Fruit fly (Drosophila melanogaster): Measurements from ENCODE around the gene PolG1.
A peak's percentile ranks its signal among the peaks of the same experiment; 100 is the strongest.

PolG1 gene

dm6 chr2L:13827557-13827956 lies at the start of gene PolG1:
PolG1 (minus strand) TSS chr2L:13827772.
- no peak for TF ChIP-seq CG17801 (GFP tag; optimal IDR thresholded peaks at IDR 0.05; ENCODE audit: partially characterized antibody)

DNA sequence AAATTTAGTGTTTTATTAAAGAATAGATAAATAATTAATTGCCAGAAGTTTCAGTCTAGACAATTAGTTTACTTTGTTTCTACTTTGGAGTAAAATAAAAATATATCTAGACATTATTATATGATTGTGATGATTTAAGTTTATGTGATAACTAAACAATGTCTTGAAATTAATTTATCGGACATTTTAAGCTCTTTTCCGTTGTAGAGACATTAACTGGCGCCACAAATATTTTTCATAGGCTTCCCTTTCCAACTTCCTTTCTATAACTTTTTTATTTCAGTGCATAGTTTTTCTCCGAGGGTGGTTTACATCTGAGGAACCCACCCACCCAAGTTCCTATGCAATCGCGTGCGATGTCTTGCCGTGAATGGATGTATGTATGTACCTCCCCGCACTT lies 49.1 kb upstream of the PolG1 start:
- no peak for TF ChIP-seq CG17801 (GFP tag; optimal IDR thresholded peaks at IDR 0.05; ENCODE audit: partially characterized antibody)

- TF ChIP-seq CG17801 (GFP tag; optimal IDR thresholded peaks at IDR 0.05; ENCODE audit: partially characterized antibody): no peak
These were observed 45.6 kb upstream of the PolG1 start for dm6 chr2L:13873147-13873546.

DNA sequence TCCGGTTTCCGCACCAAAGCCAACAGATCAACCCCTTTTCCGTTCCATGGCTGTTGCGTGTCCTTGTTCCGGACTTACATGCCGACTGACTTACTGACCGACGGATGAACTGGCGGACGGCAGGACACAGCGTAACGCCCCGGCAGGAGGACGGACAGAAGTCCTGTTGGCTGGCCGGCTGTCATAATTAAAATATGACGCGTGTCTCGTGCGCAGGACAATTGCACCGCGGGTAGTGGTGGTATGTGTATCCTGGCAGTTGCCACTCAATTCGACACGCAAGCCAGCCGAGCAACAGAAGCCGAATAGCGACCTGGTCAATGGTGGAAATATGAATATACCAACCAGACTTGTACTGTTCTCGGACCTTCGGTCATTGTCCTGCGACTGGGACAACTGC lies 41.8 kb upstream of the PolG1 start:
- TF ChIP-seq CG17801 (GFP tag; optimal IDR thresholded peaks at IDR 0.05; ENCODE audit: partially characterized antibody): no peak

dm6 chr2L:13867653-13868052 lies 40.1 kb upstream of the PolG1 start:
- TF ChIP-seq CG17801 (GFP tag; optimal IDR thresholded peaks at IDR 0.05; ENCODE audit: partially characterized antibody): no peak

- TF ChIP-seq CG17801 (GFP tag; optimal IDR thresholded peaks at IDR 0.05; ENCODE audit: partially characterized antibody): no peak
These were observed 23.5 kb upstream of the PolG1 start for dm6 chr2L:13851098-13851497.

DNA sequence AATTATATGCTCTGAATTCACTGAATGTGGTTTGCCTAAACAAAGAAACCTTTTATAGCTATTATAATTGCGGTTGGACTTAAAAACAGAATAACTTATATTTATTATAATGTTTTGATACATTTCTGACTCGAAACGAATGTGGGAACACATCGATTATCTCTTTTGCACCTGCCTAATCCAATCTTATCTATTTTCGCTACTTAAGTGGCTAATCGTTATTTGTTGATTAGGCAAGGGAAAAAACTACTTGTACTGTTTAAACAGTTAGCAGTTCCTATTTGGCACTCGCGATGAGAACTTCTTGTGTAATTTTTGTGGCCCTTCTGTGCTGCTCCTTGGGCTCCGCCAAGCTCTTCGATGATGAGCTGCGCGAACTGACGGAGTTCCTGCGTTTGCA lies 21.6 kb upstream of the PolG1 start, which contains the start of gene CG7968:
TSS of gene CG7968 (plus strand) at position 276 of the 400 bp plus-strand sequence.
- TF ChIP-seq CG17801 (GFP tag; optimal IDR thresholded peaks at IDR 0.05; ENCODE audit: partially characterized antibody): no peak

DNA sequence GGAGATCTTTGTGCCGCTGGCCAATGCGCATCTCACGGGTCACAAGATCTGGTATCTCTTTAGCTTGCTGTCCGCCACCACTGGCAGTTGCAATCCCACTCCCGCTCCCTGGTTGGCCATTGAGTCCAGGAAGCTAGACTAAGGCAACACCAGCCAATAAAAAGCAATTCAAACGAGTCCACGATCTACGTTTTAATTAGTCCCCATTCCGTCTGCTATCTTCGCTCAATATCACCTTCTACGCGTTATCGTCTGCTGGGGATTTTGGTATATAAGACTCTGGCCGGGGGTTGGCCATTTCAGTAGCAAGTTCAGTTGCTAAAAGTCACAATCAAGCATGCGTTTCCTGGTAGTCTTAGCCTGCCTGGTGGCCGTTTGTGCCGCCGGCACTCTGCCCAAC lies 20.1 kb upstream of the PolG1 start, which contains the start of gene CG7953:
TSS of gene CG7953 (plus strand) at position 301 of the 400 bp plus-strand sequence.
- no peak for TF ChIP-seq CG17801 (GFP tag; optimal IDR thresholded peaks at IDR 0.05; ENCODE audit: partially characterized antibody)

DNA sequence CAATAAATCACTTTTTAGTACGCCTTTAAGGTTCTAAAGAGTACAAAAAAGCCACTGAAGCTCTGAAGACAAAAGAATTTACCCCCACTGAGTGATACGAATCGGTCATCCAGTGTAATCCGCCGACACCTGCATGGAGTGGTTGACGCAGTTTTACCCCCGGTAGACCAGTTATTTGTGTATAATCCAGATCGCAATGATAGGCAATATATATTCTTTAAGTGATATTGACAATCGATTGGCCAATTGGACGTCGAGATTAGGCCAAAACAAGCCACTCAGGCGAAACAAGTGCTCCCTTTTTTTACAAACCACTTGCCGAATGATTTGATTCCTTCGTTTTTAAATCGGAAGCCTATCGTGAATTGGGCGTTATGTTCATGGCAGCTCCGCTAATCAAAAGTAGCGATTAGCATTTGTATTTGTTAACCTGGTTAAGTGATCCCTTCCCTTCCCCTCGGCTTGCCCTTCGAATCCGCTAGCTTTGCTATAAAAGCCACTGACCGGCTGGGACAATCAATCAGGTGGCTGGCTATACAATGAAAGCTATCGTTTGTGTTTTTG lies 18.7 kb upstream of the PolG1 start, which contains the start of gene CG7916:
TSS of gene CG7916 (plus strand) at position 514 of the 564 bp plus-strand sequence.
- TF ChIP-seq CG17801 (GFP tag; optimal IDR thresholded peaks at IDR 0.05; ENCODE audit: partially characterized antibody): no peak

- TF ChIP-seq CG17801 (GFP tag; optimal IDR thresholded peaks at IDR 0.05; ENCODE audit: partially characterized antibody): no peak
These were observed 17.6 kb upstream of the PolG1 start, which contains the start of gene CG8997 for dm6 chr2L:13845178-13845577. CG8997 (minus strand) TSS chr2L:13845325.

DNA sequence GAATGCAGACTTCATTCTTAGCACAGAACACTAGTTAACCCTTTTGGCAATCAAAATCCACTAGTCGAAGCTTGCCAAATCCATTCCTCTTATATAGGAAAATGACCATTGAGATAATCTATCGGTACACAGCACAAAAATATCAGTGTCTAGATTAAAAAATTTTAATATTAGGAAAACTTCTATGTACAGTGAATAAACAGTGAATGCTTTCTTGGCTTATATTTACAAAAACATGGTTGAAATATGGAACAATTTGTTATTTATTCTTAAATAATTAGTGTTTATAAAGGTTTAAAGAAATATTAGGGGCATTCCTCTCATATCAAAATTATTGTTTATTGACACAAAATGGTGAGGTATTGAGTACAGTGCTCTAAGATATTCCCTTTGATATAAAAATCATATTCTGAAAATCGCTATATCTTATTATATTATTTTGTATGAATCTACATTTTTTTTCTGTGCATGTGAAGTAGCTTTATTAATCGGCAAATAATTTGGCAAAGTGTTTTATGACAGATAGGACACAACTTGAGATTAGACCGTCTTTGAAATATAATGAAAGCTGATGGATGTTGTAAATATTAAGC lies 16.2 kb upstream of the PolG1 start, which contains the start of gene CG33306:
TSS of gene CG33306 (minus strand) at position 51 of the 593 bp plus-strand sequence.
- no peak for TF ChIP-seq CG17801 (GFP tag; optimal IDR thresholded peaks at IDR 0.05; ENCODE audit: partially characterized antibody)

dm6 chr2L:13842572-13842971 lies 15.0 kb upstream of the PolG1 start:
- TF ChIP-seq CG17801 (GFP tag; optimal IDR thresholded peaks at IDR 0.05; ENCODE audit: partially characterized antibody): no peak

dm6 chr2L:13842078-13842477 lies 14.5 kb upstream of the PolG1 start:
- no peak for TF ChIP-seq CG17801 (GFP tag; optimal IDR thresholded peaks at IDR 0.05; ENCODE audit: partially characterized antibody)

DNA sequence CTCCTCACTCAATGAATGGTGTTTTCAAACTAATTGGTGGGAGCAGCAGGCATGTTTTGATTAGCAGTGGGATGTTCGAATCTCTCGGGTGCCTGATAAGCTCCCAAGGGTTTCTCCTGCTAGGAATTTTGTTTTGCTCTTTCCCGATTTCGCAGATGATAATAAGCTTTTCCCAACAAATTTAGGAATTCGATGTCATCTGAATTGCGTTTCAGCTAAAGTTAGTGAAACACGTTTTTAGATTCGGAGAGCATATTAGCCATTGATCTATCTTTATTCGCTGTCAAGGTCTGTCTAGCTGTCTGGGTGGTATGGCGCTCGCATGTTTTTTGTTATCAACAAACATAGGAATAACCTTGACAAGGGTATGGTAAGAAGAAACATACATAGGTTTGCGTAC lies 13.9 kb upstream of the PolG1 start, which contains the start of gene CG33307:
TSS of gene CG33307 (minus strand) at position 13 of the 400 bp plus-strand sequence.
- TF ChIP-seq CG17801 (GFP tag; optimal IDR thresholded peaks at IDR 0.05; ENCODE audit: partially characterized antibody): no peak

DNA sequence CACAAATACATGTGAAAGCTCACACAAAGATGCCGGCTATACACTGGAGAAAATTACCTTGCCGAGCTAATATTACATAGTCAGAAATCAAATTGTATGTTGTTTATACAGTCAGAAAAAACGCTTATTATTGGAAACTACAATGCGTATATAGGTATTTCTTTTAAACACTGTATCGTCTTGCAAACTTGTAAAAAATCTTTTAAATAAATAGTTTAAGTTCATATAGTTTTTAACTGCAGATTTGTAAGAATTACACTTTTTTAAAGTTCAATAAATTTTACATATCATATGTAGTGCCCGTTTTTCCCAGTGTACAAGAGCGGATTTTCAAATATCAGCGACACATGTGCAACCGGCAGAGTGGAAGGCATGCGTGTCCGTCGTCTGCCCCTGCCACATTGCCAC lies 12.2 kb upstream of the PolG1 start:
- TF ChIP-seq CG17801 (GFP tag; optimal IDR thresholded peaks at IDR 0.05; ENCODE audit: partially characterized antibody): peak; percentile 72

DNA sequence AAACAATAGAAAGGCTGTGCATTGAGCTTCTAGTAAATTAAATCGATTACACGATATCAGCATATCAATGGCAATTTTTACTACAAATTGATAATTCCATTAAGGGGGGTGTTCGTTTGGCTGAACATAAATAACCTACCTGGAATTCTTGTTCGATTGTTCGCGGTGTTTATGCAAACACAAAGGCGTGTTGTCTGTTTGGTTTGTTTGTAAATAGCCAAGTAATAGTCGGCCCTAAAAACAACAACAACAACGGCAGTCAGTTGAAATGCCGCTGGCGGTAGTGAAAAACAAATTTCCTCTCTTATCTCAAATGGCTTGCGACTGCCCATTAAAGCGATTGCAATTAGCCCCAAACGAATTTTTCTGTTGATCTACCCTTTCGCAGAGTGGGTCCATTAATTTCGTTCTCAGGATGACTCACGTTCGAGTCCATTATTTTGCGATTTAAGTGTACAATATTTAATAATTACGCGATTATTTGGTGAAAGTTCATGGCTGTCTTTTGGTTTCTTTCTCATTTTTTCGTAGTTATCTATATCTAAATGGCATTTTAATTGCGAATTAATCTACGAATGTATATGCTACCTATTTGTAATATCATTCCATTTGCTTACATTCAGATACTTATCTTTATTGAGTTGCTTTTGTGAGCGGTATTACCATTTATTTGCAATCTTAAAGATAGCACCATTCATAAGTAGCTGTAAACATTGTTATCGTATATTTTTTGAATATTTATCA lies 11.2 kb upstream of the PolG1 start:
- TF ChIP-seq CG17801 (GFP tag; optimal IDR thresholded peaks at IDR 0.05; ENCODE audit: partially characterized antibody): peak; percentile 78
